Worm (Caenorhabditis elegans) whole organism, L1 larva: ENCODE results near the gene fbxb-3.

ENCODE experiments used
- C04F5.9 ChIP-seq: sonication (generic microtip); optimal IDR thresholded peaks from 2 replicates; lab custom pipeline; 2016; ENCODE audit warnings: missing genetic modification characterization, missing compliant biosample characterization
- C34B4.2 ChIP-seq: sonication (generic microtip); optimal IDR thresholded peaks from 2 replicates; lab custom pipeline; 2017; ENCODE audit warnings: mild to moderate bottlenecking, missing genetic modification characterization, missing compliant biosample characterization
- F16B12.6 ChIP-seq: fragments of 150-350 bp; optimal IDR thresholded peaks from 2 replicates; lab custom pipeline; 2014; ENCODE audit warnings: missing biosample characterization, missing genetic modification characterization
- aha-1 ChIP-seq: fragments of 150-350 bp; optimal IDR thresholded peaks from 2 replicates; lab custom pipeline; 2014; ENCODE audit warnings: missing biosample characterization, missing genetic modification characterization
- aly-2 ChIP-seq: fragments of 150-350 bp; optimal IDR thresholded peaks from 2 replicates; lab custom pipeline; 2014; ENCODE audit warnings: missing biosample characterization, missing genetic modification characterization
- ama-1 ChIP-seq: fragments of 150-350 bp; optimal IDR thresholded peaks from 2 replicates; lab custom pipeline; 2014
- ceh-63 ChIP-seq: fragments of 200-800 bp; sonication (Bioruptor generic); optimal IDR thresholded peaks from 2 replicates; lab custom pipeline; 2018; ENCODE audit warnings: mild to moderate bottlenecking, missing genetic modification characterization, missing compliant biosample characterization
- ceh-8 ChIP-seq: fragments of 200-800 bp; sonication (Bioruptor generic); optimal IDR thresholded peaks from 2 replicates; lab custom pipeline; 2018; ENCODE audit warnings: mild to moderate bottlenecking, missing genetic modification characterization, moderate library complexity, missing compliant biosample characterization
- ceh-90 ChIP-seq: sonication (generic microtip); optimal IDR thresholded peaks from 2 replicates; lab custom pipeline; 2016; ENCODE audit warnings: missing genetic modification characterization, missing compliant biosample characterization
- ces-1 ChIP-seq: fragments of 150-350 bp; optimal IDR thresholded peaks from 2 replicates; lab custom pipeline; 2014; ENCODE audit warnings: missing biosample characterization, missing genetic modification reagents, missing genetic modification characterization
- dpl-1 ChIP-seq, 3 experiments: fragments of 150-350 bp in 2 of 3; sonication (generic microtip) in 1 of 3; optimal IDR thresholded peaks; 2 replicates each; lab custom pipeline; 2014 to 2017; ENCODE audit warnings: missing biosample characterization in 3 of 3, missing genetic modification characterization in 3 of 3, missing genetic modification reagents in 3 of 3
- dsc-1 ChIP-seq: sonication (generic microtip); optimal IDR thresholded peaks from 2 replicates; lab custom pipeline; 2016; ENCODE audit warnings: mild to moderate bottlenecking, missing genetic modification characterization, missing compliant biosample characterization
- efl-1 ChIP-seq, 4 experiments: fragments of 150-350 bp; optimal IDR thresholded peaks in 3 of 4; peaks in 1 of 4; 1 replicate in 1 of 4; 2 replicates in 3 of 4; lab custom pipeline; 2014; ENCODE audit warnings: missing biosample characterization in 2 of 4, missing genetic modification characterization in 2 of 4, missing genetic modification reagents in 2 of 4
- egl-13 ChIP-seq: sonication (generic microtip); optimal IDR thresholded peaks from 2 replicates; lab custom pipeline; 2016; ENCODE audit warnings: missing genotype, missing genetic modification reagents, missing genetic modification characterization, missing compliant biosample characterization
- elt-2 ChIP-seq: sonication (generic microtip); optimal IDR thresholded peaks from 2 replicates; lab custom pipeline; 2016; ENCODE audit warnings: missing genetic modification characterization, mild to moderate bottlenecking, inconsistent platforms, missing compliant biosample characterization, missing genetic modification reagents
- fkh-10 ChIP-seq: sonication (generic microtip); optimal IDR thresholded peaks from 2 replicates; lab custom pipeline; 2017; ENCODE audit warnings: missing biosample characterization, missing genetic modification reagents, missing genetic modification characterization
- fkh-4 ChIP-seq: sonication (generic microtip); optimal IDR thresholded peaks from 2 replicates; lab custom pipeline; 2016; ENCODE audit warnings: missing compliant biosample characterization, missing genetic modification characterization, borderline replicate concordance
- fkh-8 ChIP-seq: sonication (generic microtip); optimal IDR thresholded peaks from 2 replicates; lab custom pipeline; 2016; ENCODE audit warnings: mild to moderate bottlenecking, missing genetic modification characterization, missing compliant biosample characterization
- hlh-17 ChIP-seq: fragments of 200-800 bp; sonication (Bioruptor generic); optimal IDR thresholded peaks from 2 replicates; lab custom pipeline; 2018; ENCODE audit warnings: missing genetic modification characterization, mild to moderate bottlenecking, missing compliant biosample characterization, moderate library complexity, borderline replicate concordance
- hpl-2 ChIP-seq: fragments of 150-350 bp; optimal IDR thresholded peaks from 2 replicates; lab custom pipeline; 2014; ENCODE audit warnings: missing biosample characterization, missing genetic modification reagents, missing genetic modification characterization
- irx-1 ChIP-seq: sonication (generic microtip); optimal IDR thresholded peaks from 2 replicates; lab custom pipeline; 2016; ENCODE audit warnings: missing genetic modification characterization, missing compliant biosample characterization
- isw-1 ChIP-seq: fragments of 200-800 bp; sonication (Bioruptor generic); IDR thresholded peaks from 2 replicates; pipeline ENCODE4 v1.3.6; 2022; ENCODE audit warnings: missing genetic modification characterization, missing compliant biosample characterization
- jun-1 ChIP-seq: fragments of 150-350 bp; optimal IDR thresholded peaks from 2 replicates; lab custom pipeline; 2014; ENCODE audit warnings: missing biosample characterization, missing genetic modification reagents, missing genetic modification characterization
- lin-13 ChIP-seq: fragments of 150-350 bp; optimal IDR thresholded peaks from 2 replicates; lab custom pipeline; 2014; ENCODE audit warnings: missing biosample characterization, missing genetic modification reagents, missing genetic modification characterization
- lin-14 ChIP-seq: fragments of 200-800 bp; sonication (Bioruptor generic); optimal IDR thresholded peaks from 2 replicates; lab custom pipeline; 2018; ENCODE audit warnings: mild to moderate bottlenecking, missing genetic modification characterization, moderate library complexity, missing compliant biosample characterization
- lin-35 ChIP-seq, 2 experiments: fragments of 150-350 bp; optimal IDR thresholded peaks; 2 replicates each; lab custom pipeline; 2014; ENCODE audit warnings: missing biosample characterization in 2 of 2, missing genetic modification characterization in 2 of 2, missing genetic modification reagents in 2 of 2
- lin-39 ChIP-seq: fragments of 150-350 bp; optimal IDR thresholded peaks from 2 replicates; lab custom pipeline; 2014; ENCODE audit warnings: missing biosample characterization, missing genetic modification reagents, missing genetic modification characterization
- lsy-2 ChIP-seq, 2 experiments: fragments of 150-350 bp; optimal IDR thresholded peaks; 2 replicates each; lab custom pipeline; 2014; ENCODE audit warnings: missing biosample characterization in 2 of 2, missing genetic modification characterization in 2 of 2
- nhr-11 ChIP-seq: fragments of 150-350 bp; optimal IDR thresholded peaks from 2 replicates; lab custom pipeline; 2014; ENCODE audit warnings: missing biosample characterization, missing genetic modification characterization
- nhr-12 ChIP-seq: sonication (generic microtip); optimal IDR thresholded peaks from 2 replicates; lab custom pipeline; 2017; ENCODE audit warnings: missing biosample characterization, missing genetic modification characterization
- nhr-19 ChIP-seq: fragments of 200-800 bp; sonication (Bioruptor generic); conservative IDR thresholded peaks from 2 replicates; pipeline ENCODE4 v1.3.6; 2022; ENCODE audit warnings: missing genetic modification characterization, missing compliant biosample characterization
- nhr-20 ChIP-seq: sonication (generic microtip); optimal IDR thresholded peaks from 2 replicates; lab custom pipeline; 2016; ENCODE audit warnings: mild to moderate bottlenecking, missing genetic modification characterization, missing compliant biosample characterization
- nhr-237 ChIP-seq: fragments of 150-350 bp; optimal IDR thresholded peaks from 2 replicates; lab custom pipeline; 2014; ENCODE audit warnings: missing biosample characterization, missing genetic modification characterization
- nhr-47 ChIP-seq: sonication (generic microtip); optimal IDR thresholded peaks from 2 replicates; lab custom pipeline; 2016; ENCODE audit warnings: mild to moderate bottlenecking, missing genetic modification characterization, moderate library complexity, missing compliant biosample characterization
- nhr-84 ChIP-seq: sonication (generic microtip); optimal IDR thresholded peaks from 2 replicates; lab custom pipeline; 2017; ENCODE audit warnings: missing biosample characterization, missing genetic modification characterization
- nhr-85 ChIP-seq: sonication (generic microtip); peaks from one replicate; lab custom pipeline; 2016; ENCODE audit warnings: missing genetic modification characterization, inconsistent platforms, missing compliant biosample characterization
- pag-3 ChIP-seq: sonication (generic microtip); optimal IDR thresholded peaks from 2 replicates; lab custom pipeline; 2017; ENCODE audit warnings: missing genetic modification characterization, mild to moderate bottlenecking, missing compliant biosample characterization, antibody characterized with exemption, borderline replicate concordance; ENCODE audit not compliant: insufficient read depth
- pax-3 ChIP-seq: fragments of 200-800 bp; sonication (Bioruptor generic); optimal IDR thresholded peaks from 2 replicates; lab custom pipeline; 2018; ENCODE audit warnings: mild to moderate bottlenecking, missing genetic modification characterization, moderate library complexity, missing compliant biosample characterization
- rnt-1 ChIP-seq: sonication (generic microtip); optimal IDR thresholded peaks from 2 replicates; lab custom pipeline; 2016; ENCODE audit warnings: mild to moderate bottlenecking, missing genetic modification characterization, moderate library complexity, missing compliant biosample characterization
- skn-1 ChIP-seq: fragments of 150-350 bp; optimal IDR thresholded peaks from 2 replicates; lab custom pipeline; 2014; ENCODE audit warnings: missing biosample characterization, missing genetic modification characterization
- snpc-4 ChIP-seq: fragments of 150-350 bp; optimal IDR thresholded peaks from 2 replicates; lab custom pipeline; 2014; ENCODE audit warnings: missing biosample characterization, missing genetic modification characterization
- sox-4 ChIP-seq: sonication (generic microtip); optimal IDR thresholded peaks from 2 replicates; lab custom pipeline; 2016; ENCODE audit warnings: missing genetic modification characterization, missing compliant biosample characterization
- sup-37 ChIP-seq: fragments of 200-800 bp; sonication (Bioruptor generic); optimal IDR thresholded peaks from 2 replicates; lab custom pipeline; 2018; ENCODE audit warnings: mild to moderate bottlenecking, missing genetic modification characterization, missing compliant biosample characterization
- swsn-7 ChIP-seq: sonication (generic microtip); optimal IDR thresholded peaks from 2 replicates; lab custom pipeline; 2016; ENCODE audit warnings: missing genetic modification characterization, missing compliant biosample characterization
- tbx-2 ChIP-seq: sonication (generic microtip); optimal IDR thresholded peaks from 2 replicates; lab custom pipeline; 2016; ENCODE audit warnings: missing genetic modification characterization, missing compliant biosample characterization
- tlp-1 ChIP-seq: fragments of 150-350 bp; optimal IDR thresholded peaks from 2 replicates; lab custom pipeline; 2014; ENCODE audit warnings: missing biosample characterization, missing genetic modification characterization
- unc-30 ChIP-seq: sonication (generic microtip); optimal IDR thresholded peaks from 2 replicates; lab custom pipeline; 2017; ENCODE audit warnings: missing biosample characterization, missing genetic modification characterization
- unc-62 ChIP-seq: fragments of 150-350 bp; optimal IDR thresholded peaks from 2 replicates; lab custom pipeline; 2014; ENCODE audit warnings: missing biosample characterization, missing genetic modification reagents, missing genetic modification characterization
- unc-86 ChIP-seq: sonication (generic microtip); optimal IDR thresholded peaks from 2 replicates; lab custom pipeline; 2016; ENCODE audit warnings: missing genetic modification characterization, missing compliant biosample characterization
- vab-15 ChIP-seq: sonication (generic microtip); optimal IDR thresholded peaks from 2 replicates; lab custom pipeline; 2017; ENCODE audit warnings: missing genotype, mild to moderate bottlenecking, missing genetic modification characterization, missing compliant biosample characterization
- xbp-1 ChIP-seq: sonication (generic microtip); optimal IDR thresholded peaks from 2 replicates; lab custom pipeline; 2016; ENCODE audit warnings: missing genetic modification characterization, missing compliant biosample characterization
- ztf-11 ChIP-seq, 2 experiments: sonication (generic microtip); optimal IDR thresholded peaks; 2 replicates each; lab custom pipeline; 2016 to 2017; ENCODE audit warnings: missing genetic modification characterization in 2 of 2, missing biosample characterization in 1 of 2, missing compliant biosample characterization in 1 of 2
- ztf-4 ChIP-seq: fragments of 150-350 bp; optimal IDR thresholded peaks from 2 replicates; lab custom pipeline; 2014; ENCODE audit warnings: missing biosample characterization, missing genetic modification characterization

The fbxb-3 gene

DNA sequence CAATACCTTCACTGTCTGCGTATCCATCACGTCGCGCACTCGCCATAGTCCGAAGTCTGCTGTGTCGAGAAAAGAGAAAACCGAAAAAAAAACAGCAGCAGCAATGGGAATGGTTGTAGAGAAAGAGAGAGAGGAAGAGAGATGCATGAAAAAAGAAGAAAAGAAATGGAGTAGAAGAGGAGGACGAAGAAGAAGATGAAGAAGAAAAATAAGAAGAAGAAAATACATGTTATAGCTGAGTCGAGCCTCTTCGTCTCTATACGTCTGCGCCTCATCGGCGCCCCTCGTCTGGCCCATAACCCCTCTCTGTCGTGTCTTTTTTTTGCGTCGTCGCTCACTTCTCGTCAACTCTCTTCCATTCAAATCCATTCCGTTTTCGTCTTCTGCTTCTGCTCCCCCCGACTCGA is 29.0 kb upstream of the fbxb-3 start (continued):
- no peak for TF ChIP-seq ceh-90 (tag; lab: Kevin White, UChicago)
- no peak for TF ChIP-seq aha-1 (tag; lab: Kevin White, UChicago)
- peak; percentile 46 for TF ChIP-seq egl-13 (tag; lab: Kevin White, UChicago)
- peak; percentile 78 for TF ChIP-seq nhr-47 (tag; lab: Kevin White, UChicago)
- TF ChIP-seq lsy-2 (tag; optimal IDR thresholded peaks at IDR 0.05; lab: Kevin White, UChicago) = peak; percentile 77 to 87
- no peak for TF ChIP-seq hlh-17 (GFP tag; lab: Kevin White, UChicago)
- TF ChIP-seq jun-1 (tag; lab: Kevin White, UChicago) = peak; percentile 42
- peak; percentile 82 for TF ChIP-seq swsn-7
- TF ChIP-seq ztf-4 (tag; lab: Kevin White, UChicago) = peak; percentile 53
- TF ChIP-seq xbp-1 (tag; lab: Kevin White, UChicago) = peak; percentile 55
- TF ChIP-seq dpl-1 (GFP tag; optimal IDR thresholded peaks at IDR 0.05; lab: Kevin White, UChicago) = peak; percentile 27 to 49 (median 46)
- TF ChIP-seq lin-13 (GFP tag; lab: Kevin White, UChicago) = no peak
- TF ChIP-seq nhr-85 (tag; lab: Kevin White, UChicago) = peak; percentile 82
- no peak for TF ChIP-seq C34B4.2 (tag; lab: Kevin White, UChicago)
- TF ChIP-seq lin-39 = peak; percentile 21
- TF ChIP-seq tlp-1 (tag; lab: Kevin White, UChicago) = no peak
- peak; percentile 97 for TF ChIP-seq lin-14 (GFP tag; lab: Kevin White, UChicago)
- TF ChIP-seq pag-3 (tag; lab: Kevin White, UChicago) = no peak
- TF ChIP-seq nhr-237 (tag; lab: Kevin White, UChicago) = no peak
- no peak for TF ChIP-seq pax-3 (tag; lab: Kevin White, UChicago)
- TF ChIP-seq ama-1 (lab: Kevin White, UChicago) = no peak
- TF ChIP-seq ceh-8 = peak; percentile 20
- TF ChIP-seq sup-37 (GFP tag; lab: Kevin White, UChicago) = no peak
- no peak for TF ChIP-seq ztf-11 (tag; optimal IDR thresholded peaks at IDR 0.05; lab: Kevin White, UChicago)
- no peak for TF ChIP-seq nhr-12 (tag; lab: Kevin White, UChicago)
- no peak for TF ChIP-seq elt-2
- peak; percentile 65 for TF ChIP-seq nhr-19 (GFP tag; lab: Robert Waterston, UW)
- no peak for TF ChIP-seq ceh-63
- TF ChIP-seq unc-30 (tag; lab: Kevin White, UChicago) = no peak
- peak; percentile 28 for TF ChIP-seq skn-1 (tag; lab: Kevin White, UChicago)
- TF ChIP-seq ces-1 (GFP tag; lab: Kevin White, UChicago) = no peak
- TF ChIP-seq fkh-4 (tag; lab: Kevin White, UChicago) = no peak
- peak; percentile 65 to 78 for TF ChIP-seq efl-1 (optimal IDR thresholded peaks at IDR 0.05; lab: Kevin White, UChicago)
- peak in 1 of 2 experiments; percentile 31 for TF ChIP-seq efl-1 (GFP tag; optimal IDR thresholded peaks at IDR 0.05 in 1 of 2; lab: Kevin White, UChicago)
- TF ChIP-seq F16B12.6 = no peak
- no peak for TF ChIP-seq C04F5.9 (tag; lab: Kevin White, UChicago)
- TF ChIP-seq lin-35 (GFP tag; optimal IDR thresholded peaks at IDR 0.05; lab: Kevin White, UChicago) = peak; percentile 58 to 69
- peak; percentile 75 for TF ChIP-seq tbx-2 (tag; lab: Kevin White, UChicago)
- TF ChIP-seq dsc-1 = peak; percentile 66
- peak; percentile 72 for TF ChIP-seq fkh-10 (GFP tag; lab: Kevin White, UChicago)
- peak; percentile 72 for TF ChIP-seq irx-1 (tag; lab: Kevin White, UChicago)
- TF ChIP-seq unc-86 (tag; lab: Kevin White, UChicago) = peak; percentile 84
- TF ChIP-seq fkh-8 = peak; percentile 89
- no peak for TF ChIP-seq unc-62 (GFP tag; lab: Kevin White, UChicago)
- TF ChIP-seq snpc-4 (tag; lab: Kevin White, UChicago) = peak; percentile 36
- TF ChIP-seq hpl-2 (GFP tag; lab: Kevin White, UChicago) = no peak
- peak; percentile 39 for TF ChIP-seq rnt-1 (tag; lab: Kevin White, UChicago)
- no peak for TF ChIP-seq nhr-84 (tag; lab: Kevin White, UChicago)
- TF ChIP-seq nhr-11 (tag; lab: Kevin White, UChicago) = peak; percentile 14
- peak; percentile 73 for TF ChIP-seq nhr-20 (tag; lab: Kevin White, UChicago)
- TF ChIP-seq isw-1 (GFP tag; lab: Robert Waterston, UW) = peak; percentile 58
- TF ChIP-seq aly-2 (tag; lab: Kevin White, UChicago) = peak; percentile 62
- peak; percentile 30 for TF ChIP-seq sox-4
- no peak for TF ChIP-seq vab-15 (tag; lab: Kevin White, UChicago)
